Fruit fly (Drosophila melanogaster) whole organism, wandering third instar larva: ENCODE results near the gene Ndf.

ENCODE experiments used
- CG9705 ChIP-seq: fragments of 200-800 bp; sonication (Bioruptor generic); optimal IDR thresholded peaks from 2 replicates; lab custom pipeline; 2018; ENCODE audit warnings: missing biosample characterization, mild to moderate bottlenecking, missing genetic modification characterization
- Dfd ChIP-seq: fragments of >200 bp; optimal IDR thresholded peaks from 2 replicates; lab custom pipeline; 2017; ENCODE audit warnings: missing biosample characterization, missing genetic modification characterization
- dmrt93B ChIP-seq: fragments of 200-800 bp; sonication (Bioruptor generic); optimal IDR thresholded peaks from 2 replicates; lab custom pipeline; 2018; ENCODE audit warnings: missing biosample characterization, mild to moderate bottlenecking, missing genetic modification characterization
- ey ChIP-seq: fragments of 200-800 bp; sonication (Bioruptor generic); optimal IDR thresholded peaks from 2 replicates; lab custom pipeline; 2016; ENCODE audit warnings: missing biosample characterization, missing genetic modification characterization
- foxo ChIP-seq, 2 experiments: fragments of 200-800 bp; sonication (Bioruptor generic); optimal IDR thresholded peaks; 2 replicates in 1 of 2; 3 replicates in 1 of 2; lab custom pipeline; 2016 to 2017; ENCODE audit warnings: missing biosample characterization in 2 of 2, missing genetic modification characterization in 2 of 2
- fru ChIP-seq: fragments of 200-800 bp; sonication (Bioruptor generic); optimal IDR thresholded peaks from 3 replicates; lab custom pipeline; 2016; ENCODE audit warnings: missing biosample characterization, mild to moderate bottlenecking, missing genetic modification characterization
- psq ChIP-seq: fragments of 200-800 bp; sonication (Bioruptor generic); optimal IDR thresholded peaks from 3 replicates; lab custom pipeline; 2017; ENCODE audit warnings: missing biosample characterization, mild to moderate bottlenecking, missing genetic modification characterization, moderate library complexity
- sage ChIP-seq: fragments of 200-800 bp; sonication (Bioruptor generic); optimal IDR thresholded peaks from 2 replicates; lab custom pipeline; 2016; ENCODE audit warnings: missing biosample characterization, mild to moderate bottlenecking, missing genetic modification characterization

- no peak for TF ChIP-seq Dfd
- TF ChIP-seq CG9705 (GFP tag; lab: Kevin White, UChicago): no peak
- no peak for TF ChIP-seq sage (GFP tag; lab: Kevin White, UChicago)
- TF ChIP-seq psq: no peak
- TF ChIP-seq foxo (GFP tag; optimal IDR thresholded peaks at IDR 0.05; lab: Kevin White, UChicago): peak in 1 of 2 experiments; percentile 14
- TF ChIP-seq dmrt93B (GFP tag; lab: Kevin White, UChicago): no peak
- no peak for TF ChIP-seq ey (GFP tag; lab: Kevin White, UChicago)
- TF ChIP-seq fru (GFP tag; lab: Kevin White, UChicago): no peak
Measured at dm6 chr2L:9963603-9964042, 40.0 kb upstream of the Ndf start, which contains the start of gene CG5850.
